Worm (Caenorhabditis elegans) whole organism, midembryonic: ENCODE measurements around the gene F52B10.3.

Source experiments
- T22C8.4 ChIP-seq: fragments of 200-800 bp; sonication (Bioruptor generic); IDR thresholded peaks from 2 replicates; pipeline ENCODE4 v1.3.6; 2022; ENCODE audit warnings: missing genetic modification characterization, missing compliant biosample characterization
- flt-1 ChIP-seq: fragments of 200-800 bp; sonication (Bioruptor generic); IDR thresholded peaks from 2 replicates; pipeline ENCODE4 v1.3.6; 2022; ENCODE audit warnings: missing genetic modification characterization, missing compliant biosample characterization
- ref-1 ChIP-seq: fragments of 200-800 bp; sonication (Bioruptor generic); conservative IDR thresholded peaks from 2 replicates; pipeline ENCODE4 v1.3.6; 2022; ENCODE audit warnings: missing genetic modification reagents, missing genetic modification characterization, missing compliant biosample characterization
- tab-1 ChIP-seq: fragments of 200-800 bp; sonication (Bioruptor generic); IDR thresholded peaks from 2 replicates; pipeline ENCODE4 v1.3.6; 2022; ENCODE audit warnings: missing genetic modification characterization, missing compliant biosample characterization
- ztf-23 ChIP-seq: fragments of 200-800 bp; sonication (Bioruptor generic); IDR thresholded peaks from 2 replicates; pipeline ENCODE4 v1.3.6; 2022; ENCODE audit warnings: missing genetic modification reagents, missing genetic modification characterization, missing compliant biosample characterization

The F52B10.3 gene

ce11 chrX:2843508-2843907 is 54.6 kb downstream of the F52B10.3 start:
- no peak for TF ChIP-seq flt-1
- TF ChIP-seq tab-1 (GFP tag; lab: Robert Waterston, UW): no peak
- no peak for TF ChIP-seq ref-1 (GFP tag; lab: Robert Waterston, UW)
- no peak for TF ChIP-seq T22C8.4 (GFP tag; lab: Robert Waterston, UW)
- no peak for TF ChIP-seq ztf-23
